Worm (Caenorhabditis elegans): ENCODE data around the gene tag-51.

ce11 chrIII:856908-857307, 2.9 kb downstream of the tag-51 start:
- TF ChIP-seq jun-1 (tag; optimal IDR thresholded peaks at IDR 0.05) (no peak), aly-2 (tag; optimal IDR thresholded peaks at IDR 0.05) (no peak), nhr-77 (tag; optimal IDR thresholded peaks at IDR 0.05) (no peak), eor-1 (tag; optimal IDR thresholded peaks at IDR 0.05) (no peak), pha-4 (tag; optimal IDR thresholded peaks at IDR 0.05) (no peak), ama-1 (optimal IDR thresholded peaks at IDR 0.05) (no peak)
